Fruit fly (Drosophila melanogaster) whole organism: ENCODE data around the gene Cyp311a1.

Experiments
- CG8478 ChIP-seq: fragments of >200 bp; optimal IDR thresholded peaks from 2 replicates; lab custom pipeline; 2018; ENCODE audit warnings: inconsistent platforms
- EcR ChIP-seq, 2 experiments: fragments of >200 bp; optimal IDR thresholded peaks; 2 replicates each; lab custom pipeline; 2017; ENCODE audit warnings: missing biosample characterization in 2 of 2, missing genetic modification characterization in 2 of 2, missing genetic modification reagents in 2 of 2
- psq ChIP-seq: fragments of >200 bp; optimal IDR thresholded peaks from 2 replicates; lab custom pipeline; 2017
- usp ChIP-seq: fragments of >200 bp; optimal IDR thresholded peaks from 2 replicates; lab custom pipeline; 2017; ENCODE audit warnings: missing biosample characterization, missing genetic modification characterization, mixed read lengths

dm6 chrX:12028825-12029514 is 2.3 kb downstream of the Cyp311a1 start, which contains the start of gene Usp7:
- TF ChIP-seq CG8478 (lab: Kevin White, UChicago): no peak
- TF ChIP-seq usp: no peak
- TF ChIP-seq psq (lab: Kevin White, UChicago): no peak
- no peak for TF ChIP-seq EcR (GFP tag; optimal IDR thresholded peaks at IDR 0.05; lab: Kevin White, UChicago)
